Worm (Caenorhabditis elegans): ENCODE measurements around the gene BE10.1.

Gene BE10.1

DNA sequence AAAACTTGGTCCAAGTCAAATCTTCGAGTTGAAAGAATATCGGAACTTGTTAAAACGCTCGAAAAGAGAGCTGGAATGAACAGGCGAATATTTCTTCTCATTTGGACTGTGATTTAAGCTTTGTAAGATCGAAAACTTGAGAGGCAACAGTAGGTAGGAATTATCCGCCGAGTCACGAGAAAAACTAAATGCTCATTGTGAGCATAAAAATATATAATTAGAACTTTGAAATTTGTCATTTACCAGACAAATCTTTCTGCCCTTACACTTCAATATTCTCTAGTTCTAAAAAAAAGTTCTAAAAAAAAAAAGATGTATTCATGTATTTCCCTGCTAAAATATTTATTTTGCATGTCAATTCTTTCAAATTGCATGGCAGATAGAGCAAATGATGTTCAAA, 25.1 kb downstream of the BE10.1 start, which contains the start of the genes irld-19 and irld-61:
irld-19 (minus strand) TSS at position 101 of the 400 bp plus-strand sequence.
irld-61 (plus strand) TSS at position 313 of the 400 bp plus-strand sequence.
- TF ChIP-seq mab-5 (tag; optimal IDR thresholded peaks at IDR 0.05), result no peak
- TF ChIP-seq sem-2 (GFP tag; optimal IDR thresholded peaks at IDR 0.05), result no peak
- no peak for TF ChIP-seq ceh-83 (GFP tag; optimal IDR thresholded peaks at IDR 0.05)
- TF ChIP-seq nhr-12 (tag; optimal IDR thresholded peaks at IDR 0.05), result no peak
- no peak for TF ChIP-seq blmp-1 (tag; optimal IDR thresholded peaks at IDR 0.05)
- TF ChIP-seq zip-8 (tag; optimal IDR thresholded peaks at IDR 0.05), result no peak
- no peak for TF ChIP-seq ham-2 (GFP tag; optimal IDR thresholded peaks at IDR 0.05)
- TF ChIP-seq snpc-4 (tag; optimal IDR thresholded peaks at IDR 0.05), result no peak
- TF ChIP-seq flh-1 (GFP tag; optimal IDR thresholded peaks at IDR 0.05), result no peak
- TF ChIP-seq drap-1 (GFP tag; optimal IDR thresholded peaks at IDR 0.05), result no peak
- TF ChIP-seq lsy-2 (tag; optimal IDR thresholded peaks at IDR 0.05), result no peak
- TF ChIP-seq nhr-76 (tag; optimal IDR thresholded peaks at IDR 0.05), result no peak
- TF ChIP-seq ztf-11 (tag; optimal IDR thresholded peaks at IDR 0.05), result no peak
- TF ChIP-seq mls-2 (tag; optimal IDR thresholded peaks at IDR 0.05), result no peak
- no peak for TF ChIP-seq ces-1 (GFP tag; optimal IDR thresholded peaks at IDR 0.05)
- TF ChIP-seq nhr-2 (tag; optimal IDR thresholded peaks at IDR 0.05), result no peak
- no peak for TF ChIP-seq tbx-8 (GFP tag; optimal IDR thresholded peaks at IDR 0.05)
- no peak for TF ChIP-seq M03D4.4 (tag; optimal IDR thresholded peaks at IDR 0.05)
- TF ChIP-seq unc-120 (tag; optimal IDR thresholded peaks at IDR 0.05; ENCODE audit: poor library complexity, severe bottlenecking), result no peak
- no peak for TF ChIP-seq unc-62 (GFP tag; optimal IDR thresholded peaks at IDR 0.05)

DNA sequence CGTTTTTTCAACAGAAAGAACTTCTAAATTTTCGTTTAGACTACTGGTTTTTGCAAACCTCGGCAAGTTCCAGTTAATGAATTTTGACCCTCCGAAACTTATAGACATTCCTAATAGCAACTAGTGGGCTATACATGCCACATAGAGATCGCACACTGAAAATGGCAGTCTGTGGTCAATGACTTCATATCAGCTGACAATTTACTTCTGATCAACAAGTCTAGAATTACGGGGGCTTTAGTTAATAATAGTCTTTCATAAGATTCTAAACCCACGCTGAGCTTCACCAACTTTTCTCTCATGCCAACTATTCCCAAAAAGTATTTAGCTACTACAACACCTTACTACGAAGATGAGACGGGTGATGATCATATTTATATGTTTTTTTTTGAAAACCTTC, 32.0 kb downstream of the BE10.1 start, which contains the start of gene srw-9:
srw-9 (plus strand) TSS at position 301 of the 400 bp plus-strand sequence.
- TF ChIP-seq sptf-1 (tag; optimal IDR thresholded peaks at IDR 0.05), result no peak
- no peak for TF ChIP-seq ceh-43 (GFP tag; optimal IDR thresholded peaks at IDR 0.05)
- TF ChIP-seq ztf-11 (tag; optimal IDR thresholded peaks at IDR 0.05), result no peak
- no peak for TF ChIP-seq lin-13 (tag; optimal IDR thresholded peaks at IDR 0.05)
- TF ChIP-seq bed-3 (GFP tag; optimal IDR thresholded peaks at IDR 0.05), result no peak
- no peak for TF ChIP-seq M03D4.4 (tag; optimal IDR thresholded peaks at IDR 0.05)
- TF ChIP-seq nhr-76 (tag; optimal IDR thresholded peaks at IDR 0.05), result no peak
- no peak for TF ChIP-seq mab-5 (tag; optimal IDR thresholded peaks at IDR 0.05)
- no peak for TF ChIP-seq elt-1 (tag; optimal IDR thresholded peaks at IDR 0.05; ENCODE audit: borderline replicate concordance, insufficient read depth)
- no peak for TF ChIP-seq drap-1 (GFP tag; optimal IDR thresholded peaks at IDR 0.05)
- TF ChIP-seq ceh-83 (GFP tag; optimal IDR thresholded peaks at IDR 0.05), result no peak
- no peak for TF ChIP-seq mep-1 (tag; optimal IDR thresholded peaks at IDR 0.05)
- TF ChIP-seq nhr-28 (tag; optimal IDR thresholded peaks at IDR 0.05), result no peak
- TF ChIP-seq nhr-12 (tag; optimal IDR thresholded peaks at IDR 0.05), result no peak
- no peak for TF ChIP-seq pha-4 (tag; optimal IDR thresholded peaks at IDR 0.05)
- no peak for TF ChIP-seq nhr-237 (tag; optimal IDR thresholded peaks at IDR 0.05)

DNA sequence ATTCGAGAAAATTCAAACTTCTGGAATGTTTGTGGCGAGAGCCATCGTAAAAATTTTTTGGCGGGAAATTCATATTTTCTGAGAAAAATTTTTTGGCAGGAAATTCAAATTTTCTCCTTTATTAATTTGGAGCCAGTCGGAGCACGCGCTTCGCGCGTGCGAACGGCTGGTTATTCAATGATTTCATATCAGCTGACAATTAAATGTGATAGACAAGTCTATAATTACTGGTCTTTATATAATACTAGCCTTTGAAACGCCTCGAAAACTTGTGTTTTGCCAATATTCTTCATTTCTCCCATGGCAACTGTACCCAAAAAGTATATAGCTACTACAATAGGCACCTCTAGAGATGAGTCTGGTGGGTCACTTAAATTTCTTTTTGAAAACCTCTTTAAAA, 34.3 kb downstream of the BE10.1 start, which contains the start of gene srw-10:
srw-10 (plus strand) TSS at position 301 of the 400 bp plus-strand sequence.
- TF ChIP-seq hlh-1 (tag; optimal IDR thresholded peaks at IDR 0.05) (no peak), lin-13 (tag; optimal IDR thresholded peaks at IDR 0.05) (no peak), ham-2 (GFP tag; optimal IDR thresholded peaks at IDR 0.05) (no peak), cnd-1 (tag; optimal IDR thresholded peaks at IDR 0.05) (no peak), nhr-28 (tag; optimal IDR thresholded peaks at IDR 0.05) (no peak), flh-1 (GFP tag; optimal IDR thresholded peaks at IDR 0.05) (no peak), elt-3 (tag; optimal IDR thresholded peaks at IDR 0.05) (no peak), unc-39 (tag; optimal IDR thresholded peaks at IDR 0.05) (no peak), zip-8 (tag; optimal IDR thresholded peaks at IDR 0.05) (no peak), sem-2 (GFP tag; optimal IDR thresholded peaks at IDR 0.05) (no peak)

DNA sequence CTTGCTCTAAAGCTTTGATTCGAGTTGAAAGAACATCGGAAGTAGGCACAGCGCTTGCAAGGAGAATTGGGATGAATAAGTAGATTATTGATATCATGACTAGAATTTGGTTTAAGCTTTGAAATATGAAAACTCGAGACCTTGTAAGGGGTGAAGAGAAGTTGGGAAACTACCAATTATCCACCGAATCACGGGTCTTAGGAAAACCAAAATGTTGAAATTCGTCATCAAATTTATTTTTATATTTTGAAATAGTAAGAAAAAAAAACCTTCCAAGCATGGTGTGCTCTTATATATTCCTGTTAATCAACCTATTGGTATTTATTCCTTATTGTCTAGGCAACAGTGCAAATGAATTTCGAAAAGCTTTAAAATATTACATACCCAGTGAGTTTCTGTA, 38.5 kb downstream of the BE10.1 start, which contains the start of the genes irld-60 and irld-20:
irld-60 (minus strand) TSS at position 101 of the 400 bp plus-strand sequence.
irld-20 (plus strand) TSS at position 279 of the 400 bp plus-strand sequence.
- TF ChIP-seq zip-8 (tag; optimal IDR thresholded peaks at IDR 0.05), result no peak
- TF ChIP-seq mep-1 (tag; optimal IDR thresholded peaks at IDR 0.05), result no peak
- TF ChIP-seq flh-1 (GFP tag; optimal IDR thresholded peaks at IDR 0.05), result no peak
- no peak for TF ChIP-seq elt-3 (tag; optimal IDR thresholded peaks at IDR 0.05)
- no peak for TF ChIP-seq lsy-2 (tag; optimal IDR thresholded peaks at IDR 0.05)
- no peak for TF ChIP-seq ceh-39 (tag; optimal IDR thresholded peaks at IDR 0.05)
- no peak for TF ChIP-seq nhr-28 (tag; optimal IDR thresholded peaks at IDR 0.05)
- TF ChIP-seq unc-120 (tag; optimal IDR thresholded peaks at IDR 0.05; ENCODE audit: poor library complexity, severe bottlenecking), result no peak
- TF ChIP-seq nhr-12 (tag; optimal IDR thresholded peaks at IDR 0.05), result no peak
- no peak for TF ChIP-seq nhr-76 (tag; optimal IDR thresholded peaks at IDR 0.05)
- TF ChIP-seq nhr-237 (tag; optimal IDR thresholded peaks at IDR 0.05), result no peak
- no peak for TF ChIP-seq hlh-1 (tag; optimal IDR thresholded peaks at IDR 0.05)
- no peak for TF ChIP-seq ceh-43 (GFP tag; optimal IDR thresholded peaks at IDR 0.05)
- TF ChIP-seq bed-3 (GFP tag; optimal IDR thresholded peaks at IDR 0.05), result no peak
- TF ChIP-seq ceh-83 (GFP tag; optimal IDR thresholded peaks at IDR 0.05), result no peak
- no peak for TF ChIP-seq unc-39 (tag; optimal IDR thresholded peaks at IDR 0.05)

All from whole organism, mixed stage, embryonic.